Worm (Caenorhabditis elegans): Measurements from ENCODE around the gene Y54G2A.12.
A peak's percentile ranks its signal among the peaks of the same experiment; 100 is the strongest.

DNA sequence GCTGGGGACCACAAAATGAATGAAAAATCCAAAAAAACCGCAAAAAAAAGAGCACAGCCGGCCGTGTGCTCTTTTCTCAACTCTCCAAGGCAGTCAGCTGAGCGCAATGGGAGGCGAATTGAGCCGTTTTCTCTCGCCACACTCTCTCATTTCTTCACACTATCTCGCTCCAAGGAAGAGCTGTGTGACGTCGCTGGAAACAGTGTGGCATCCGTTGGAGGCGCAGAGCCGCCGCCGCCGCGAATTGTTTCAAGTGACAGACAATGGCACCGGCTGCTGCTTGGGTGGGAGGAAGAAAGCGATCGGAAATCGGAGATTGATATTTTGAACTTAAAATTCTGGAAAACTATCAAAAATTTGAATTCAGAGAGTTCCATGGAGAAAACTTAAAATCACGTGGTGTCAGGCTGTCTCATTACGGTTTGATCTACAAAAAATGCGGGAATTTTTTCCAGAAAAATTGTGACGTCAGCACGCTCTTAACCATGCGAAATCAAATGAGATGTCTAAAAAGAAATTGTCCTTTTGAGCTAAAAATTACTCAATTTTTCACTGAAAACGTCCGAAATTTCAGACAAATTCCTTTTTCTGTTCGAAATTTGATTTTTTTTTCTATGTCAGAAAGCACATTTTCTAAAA, 6.5 kb downstream of the Y54G2A.12 start:
- TF ChIP-seq snpc-1.2 (GFP tag; IDR thresholded peaks at IDR 0.05) (no peak), ama-1 (optimal IDR thresholded peaks at IDR 0.05) (no peak), nhr-237 (tag; optimal IDR thresholded peaks at IDR 0.05) (no peak), dve-1 (tag; optimal IDR thresholded peaks at IDR 0.05; ENCODE audit: insufficient read depth) (peak; percentile 7), nhr-28 (tag; optimal IDR thresholded peaks at IDR 0.05) (no peak), mep-1 (tag; optimal IDR thresholded peaks at IDR 0.05) (peak; percentile 3), F49E8.2 (tag; optimal IDR thresholded peaks at IDR 0.05; ENCODE audit: borderline replicate concordance) (no peak), daf-12 (tag; optimal IDR thresholded peaks at IDR 0.05) (no peak), skn-1 (tag; optimal IDR thresholded peaks at IDR 0.05) (no peak), lsy-2 (tag; optimal IDR thresholded peaks at IDR 0.05) (no peak), nhr-76 (tag; optimal IDR thresholded peaks at IDR 0.05) (no peak), lir-3 (tag; optimal IDR thresholded peaks at IDR 0.05) (no peak), set-16 (GFP tag; IDR thresholded peaks at IDR 0.05) (peak; percentile 80), unc-39 (tag; optimal IDR thresholded peaks at IDR 0.05) (no peak)
